Fruit fly (Drosophila melanogaster) whole organism, embryonic: ENCODE measurements around the gene NK7.1.
A peak's percentile ranks its signal among the peaks of the same experiment; 100 is the strongest.

Source experiments
- Abd-B ChIP-seq: fragments of 200-800 bp; sonication (Bioruptor generic); optimal IDR thresholded peaks from 2 replicates; lab custom pipeline; 2018; ENCODE audit warnings: missing biosample characterization, mild to moderate bottlenecking, missing genetic modification characterization, moderate library complexity
- Blimp-1 ChIP-seq: fragments of 200-800 bp; sonication (Bioruptor generic); optimal IDR thresholded peaks from 3 replicates; lab custom pipeline; 2018; ENCODE audit warnings: missing biosample characterization, missing genetic modification characterization, mild to moderate bottlenecking, moderate library complexity, missing genetic modification reagents
- CG1024 ChIP-seq: fragments of 200-800 bp; sonication (Bioruptor generic); IDR thresholded peaks from 2 replicates; pipeline ENCODE4 v1.3.6; 2022; ENCODE audit warnings: missing biosample characterization, missing genetic modification characterization
- CG10366 ChIP-seq: fragments of 200-800 bp; sonication (Bioruptor generic); IDR thresholded peaks from 2 replicates; pipeline ENCODE4 v1.3.6; 2022; ENCODE audit warnings: missing biosample characterization, missing genetic modification characterization
- CG10979 ChIP-seq: fragments of 200-800 bp; sonication (Bioruptor generic); optimal IDR thresholded peaks from 2 replicates; lab custom pipeline; 2018; ENCODE audit warnings: missing biosample characterization, mild to moderate bottlenecking, missing genetic modification characterization, moderate library complexity
- CG11093 ChIP-seq: fragments of 200-800 bp; sonication (Bioruptor generic); IDR thresholded peaks from 3 replicates; pipeline ENCODE4 v1.3.6; 2022; ENCODE audit warnings: missing biosample characterization, missing genetic modification characterization
- CG11504 ChIP-seq: fragments of 200-800 bp; sonication (Bioruptor generic); optimal IDR thresholded peaks from 3 replicates; lab custom pipeline; 2019; ENCODE audit warnings: missing biosample characterization, mild to moderate bottlenecking, missing genetic modification characterization, moderate library complexity
- CG12155 ChIP-seq: fragments of 200-800 bp; sonication (Bioruptor generic); optimal IDR thresholded peaks from 3 replicates; lab custom pipeline; 2016; ENCODE audit warnings: missing biosample characterization, missing genetic modification characterization
- CG12391 ChIP-seq: fragments of 200-800 bp; sonication (Bioruptor generic); optimal IDR thresholded peaks from 3 replicates; lab custom pipeline; 2018; ENCODE audit warnings: missing biosample characterization, mild to moderate bottlenecking, missing genetic modification characterization, moderate library complexity
- CG12942 ChIP-seq: fragments of 200-800 bp; sonication (Bioruptor generic); optimal IDR thresholded peaks from 3 replicates; lab custom pipeline; 2016; ENCODE audit warnings: missing biosample characterization, missing genetic modification characterization
- CG17802 ChIP-seq: fragments of 200-800 bp; sonication (Bioruptor generic); optimal IDR thresholded peaks from 2 replicates; lab custom pipeline; 2018; ENCODE audit warnings: missing biosample characterization, mild to moderate bottlenecking, missing genetic modification characterization, moderate library complexity
- CG18764 ChIP-seq: fragments of 200-800 bp; sonication (Bioruptor generic); optimal IDR thresholded peaks from 3 replicates; lab custom pipeline; 2016; ENCODE audit warnings: missing biosample characterization, missing genetic modification characterization
- CG2199 ChIP-seq: fragments of 200-800 bp; sonication (Bioruptor generic); IDR thresholded peaks from 3 replicates; pipeline ENCODE4 v1.3.6; 2022; ENCODE audit warnings: missing biosample characterization, missing genetic modification characterization
- CG3065 ChIP-seq: fragments of 200-800 bp; sonication (Bioruptor generic); optimal IDR thresholded peaks from 2 replicates; lab custom pipeline; 2016; ENCODE audit warnings: missing biosample characterization, missing genetic modification characterization
- CG31224 ChIP-seq: fragments of 200-800 bp; sonication (Bioruptor generic); IDR thresholded peaks from 2 replicates; pipeline ENCODE4 v1.3.6; 2022; ENCODE audit warnings: missing biosample characterization, missing genetic modification characterization
- CG33557 ChIP-seq: fragments of 200-800 bp; sonication (Bioruptor generic); optimal IDR thresholded peaks from 2 replicates; lab custom pipeline; 2019; ENCODE audit warnings: missing biosample characterization, mild to moderate bottlenecking, missing genetic modification characterization, moderate library complexity
- CG4404 ChIP-seq: fragments of 200-800 bp; sonication (Bioruptor generic); IDR thresholded peaks from 2 replicates; pipeline ENCODE4 v1.3.6; 2022; ENCODE audit warnings: missing biosample characterization, missing genetic modification characterization
- CG7357 ChIP-seq: fragments of 200-800 bp; sonication (Bioruptor generic); IDR thresholded peaks from 3 replicates; pipeline ENCODE4 v1.3.6; 2022; ENCODE audit warnings: missing biosample characterization, missing genetic modification characterization
- CG7839 ChIP-seq: fragments of 200-800 bp; sonication (Bioruptor generic); optimal IDR thresholded peaks from 3 replicates; lab custom pipeline; 2018; ENCODE audit warnings: missing biosample characterization, mild to moderate bottlenecking, missing genetic modification characterization, moderate library complexity
- CG8944 ChIP-seq: fragments of 200-800 bp; sonication (Bioruptor generic); optimal IDR thresholded peaks from 3 replicates; lab custom pipeline; 2016; ENCODE audit warnings: missing biosample characterization, missing genetic modification characterization
- CG9609 ChIP-seq: fragments of 200-800 bp; sonication (Bioruptor generic); optimal IDR thresholded peaks from 3 replicates; lab custom pipeline; 2016; ENCODE audit warnings: missing biosample characterization, missing genetic modification characterization
- CG9932 ChIP-seq: fragments of 200-800 bp; sonication (Bioruptor generic); IDR thresholded peaks from 2 replicates; pipeline ENCODE4 v1.3.6; 2022; ENCODE audit warnings: missing biosample characterization, missing genetic modification characterization
- Dip3 ChIP-seq: fragments of 200-800 bp; sonication (Bioruptor generic); optimal IDR thresholded peaks from 3 replicates; lab custom pipeline; 2016; ENCODE audit warnings: missing biosample characterization, missing genetic modification characterization
- Dp ChIP-seq: fragments of 200-800 bp; sonication (Bioruptor generic); optimal IDR thresholded peaks from 2 replicates; lab custom pipeline; 2018; ENCODE audit warnings: missing biosample characterization, mild to moderate bottlenecking, missing genetic modification characterization, moderate library complexity
- E2f2 ChIP-seq: fragments of 200-800 bp; sonication (Bioruptor generic); IDR thresholded peaks from 2 replicates; pipeline ENCODE4 v1.3.6; 2022; ENCODE audit warnings: missing biosample characterization, missing genetic modification characterization
- ERR ChIP-seq: fragments of 200-800 bp; sonication (Bioruptor generic); optimal IDR thresholded peaks from 2 replicates; lab custom pipeline; 2016; ENCODE audit warnings: missing biosample characterization, missing genetic modification characterization
- HHEX ChIP-seq: fragments of 200-800 bp; sonication (Bioruptor generic); optimal IDR thresholded peaks from 3 replicates; lab custom pipeline; 2017; ENCODE audit warnings: missing biosample characterization, mild to moderate bottlenecking, missing genetic modification characterization, missing genetic modification reagents
- Hr3 ChIP-seq: fragments of 200-800 bp; sonication (Bioruptor generic); optimal IDR thresholded peaks from 3 replicates; lab custom pipeline; 2016; ENCODE audit warnings: missing biosample characterization, missing genetic modification characterization
- Hr39 ChIP-seq: fragments of >200 bp; optimal IDR thresholded peaks from 2 replicates; lab custom pipeline; 2017
- Hr51 ChIP-seq, 2 experiments: fragments of 200-800 bp; sonication (Bioruptor generic); optimal IDR thresholded peaks; 2 replicates in 1 of 2; 3 replicates in 1 of 2; lab custom pipeline; 2016 to 2018; ENCODE audit warnings: missing biosample characterization in 2 of 2, missing genetic modification characterization in 2 of 2, mild to moderate bottlenecking in 1 of 2, moderate library complexity in 1 of 2
- Hr78 ChIP-seq, 2 experiments: fragments of 200-800 bp in 1 of 2; fragments of >200 bp in 1 of 2; sonication (Bioruptor generic) in 1 of 2; optimal IDR thresholded peaks; 2 replicates each; lab custom pipeline; 2017 to 2019; ENCODE audit warnings: missing biosample characterization in 2 of 2, missing genetic modification characterization in 2 of 2, mild to moderate bottlenecking in 1 of 2, moderate library complexity in 1 of 2
- Mes4 ChIP-seq: fragments of 200-800 bp; sonication (Bioruptor generic); optimal IDR thresholded peaks from 2 replicates; lab custom pipeline; 2016; ENCODE audit warnings: missing biosample characterization, missing genetic modification characterization
- Ptx1 ChIP-seq: fragments of 200-800 bp; sonication (Bioruptor generic); IDR thresholded peaks from 2 replicates; pipeline ENCODE4 v1.3.6; 2022; ENCODE audit warnings: missing biosample characterization, missing genetic modification characterization
- Sox102F ChIP-seq: fragments of 200-800 bp; sonication (Bioruptor generic); optimal IDR thresholded peaks from 2 replicates; lab custom pipeline; 2018; ENCODE audit warnings: missing biosample characterization, mild to moderate bottlenecking, missing genetic modification characterization, moderate library complexity
- Tbp ChIP-seq: fragments of >200 bp; optimal IDR thresholded peaks from 2 replicates; lab custom pipeline; 2018; ENCODE audit warnings: missing biosample characterization, missing genetic modification characterization
- ara ChIP-seq: fragments of 200-800 bp; sonication (Bioruptor generic); IDR thresholded peaks from 2 replicates; pipeline ENCODE4 v1.3.6; 2022; ENCODE audit warnings: missing biosample characterization, missing genetic modification characterization
- bbx ChIP-seq: fragments of 200-800 bp; sonication (Bioruptor generic); IDR thresholded peaks from 2 replicates; pipeline ENCODE4 v1.3.6; 2022; ENCODE audit warnings: missing biosample characterization, missing genetic modification characterization; ENCODE audit not compliant: partially characterized antibody
- chm ChIP-seq: fragments of 200-800 bp; sonication (Bioruptor generic); IDR thresholded peaks from 2 replicates; pipeline ENCODE4 v1.3.6; 2022; ENCODE audit warnings: missing biosample characterization, missing genetic modification characterization
- ci ChIP-seq: fragments of 200-800 bp; sonication (Bioruptor generic); IDR thresholded peaks from 3 replicates; pipeline ENCODE4 v1.3.6; 2022; ENCODE audit warnings: missing biosample characterization, missing genetic modification characterization
- disco-r ChIP-seq: fragments of 200-800 bp; sonication (Bioruptor generic); optimal IDR thresholded peaks from 2 replicates; lab custom pipeline; 2016; ENCODE audit warnings: missing biosample characterization, missing genetic modification characterization
- gcm ChIP-seq: fragments of 200-800 bp; sonication (Bioruptor generic); optimal IDR thresholded peaks from 2 replicates; lab custom pipeline; 2019; ENCODE audit warnings: missing biosample characterization, mild to moderate bottlenecking, missing genetic modification characterization, moderate library complexity
- gt ChIP-seq: fragments of 200-800 bp; sonication (Bioruptor generic); IDR thresholded peaks from 2 replicates; pipeline ENCODE4 v1.3.6; 2022; ENCODE audit warnings: missing biosample characterization, missing genetic modification characterization
- ind ChIP-seq: fragments of 200-800 bp; sonication (Bioruptor generic); optimal IDR thresholded peaks from 3 replicates; lab custom pipeline; 2016; ENCODE audit warnings: missing biosample characterization, missing genetic modification characterization
- kah ChIP-seq: fragments of 200-800 bp; sonication (Bioruptor generic); optimal IDR thresholded peaks from 2 replicates; lab custom pipeline; 2018; ENCODE audit warnings: missing biosample characterization, mild to moderate bottlenecking, missing genetic modification characterization
- p53 ChIP-seq: fragments of 200-800 bp; sonication (Bioruptor generic); optimal IDR thresholded peaks from 2 replicates; lab custom pipeline; 2016; ENCODE audit warnings: missing biosample characterization, missing genetic modification characterization
- pzg ChIP-seq: fragments of 200-800 bp; sonication (Bioruptor generic); optimal IDR thresholded peaks from 3 replicates; lab custom pipeline; 2018; ENCODE audit warnings: missing biosample characterization, mild to moderate bottlenecking, missing genetic modification characterization, moderate library complexity
- sob ChIP-seq: fragments of 200-800 bp; sonication (Bioruptor generic); IDR thresholded peaks from 2 replicates; pipeline ENCODE4 v1.3.6; 2022; ENCODE audit warnings: missing biosample characterization, missing genetic modification characterization
- usp ChIP-seq: fragments of >200 bp; optimal IDR thresholded peaks from 2 replicates; lab custom pipeline; 2017; ENCODE audit warnings: missing biosample characterization, missing genetic modification characterization
- wor ChIP-seq: fragments of 200-800 bp; sonication (Bioruptor generic); IDR thresholded peaks from 2 replicates; pipeline ENCODE4 v1.3.6; 2022; ENCODE audit warnings: missing biosample characterization, missing genetic modification characterization

The NK7.1 gene

DNA sequence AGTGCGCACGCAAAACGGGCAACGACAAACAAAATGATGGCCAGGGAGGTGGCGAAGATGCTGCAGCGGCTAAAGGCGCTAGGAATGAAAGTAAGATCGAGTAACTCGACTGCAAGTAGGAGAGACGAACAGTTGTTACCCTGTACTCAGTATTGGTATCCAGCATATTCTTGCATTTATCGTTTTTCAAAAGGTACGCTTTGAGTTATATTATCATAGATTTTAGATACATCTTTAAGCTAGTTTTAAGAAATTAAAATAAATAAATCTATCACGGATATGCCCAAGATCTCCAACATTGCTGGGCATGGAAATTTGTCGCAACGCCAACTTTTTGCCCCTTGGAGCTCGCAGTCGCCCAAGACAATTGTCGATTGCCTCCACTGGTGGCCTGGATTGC, 15.1 kb upstream of the NK7.1 start (continued):
- TF ChIP-seq ind (GFP tag; lab: Kevin White, UChicago) = peak; percentile 9
- no peak for TF ChIP-seq Dip3 (GFP tag; lab: Kevin White, UChicago)
- TF ChIP-seq CG9932 (GFP tag; lab: Robert Waterston, UW) = peak; percentile 25; the same call in 1 of the 2 replicates
- no peak for TF ChIP-seq Dp (GFP tag; lab: Kevin White, UChicago)
- TF ChIP-seq CG33557 (GFP tag; lab: Kevin White, UChicago) = no peak

DNA sequence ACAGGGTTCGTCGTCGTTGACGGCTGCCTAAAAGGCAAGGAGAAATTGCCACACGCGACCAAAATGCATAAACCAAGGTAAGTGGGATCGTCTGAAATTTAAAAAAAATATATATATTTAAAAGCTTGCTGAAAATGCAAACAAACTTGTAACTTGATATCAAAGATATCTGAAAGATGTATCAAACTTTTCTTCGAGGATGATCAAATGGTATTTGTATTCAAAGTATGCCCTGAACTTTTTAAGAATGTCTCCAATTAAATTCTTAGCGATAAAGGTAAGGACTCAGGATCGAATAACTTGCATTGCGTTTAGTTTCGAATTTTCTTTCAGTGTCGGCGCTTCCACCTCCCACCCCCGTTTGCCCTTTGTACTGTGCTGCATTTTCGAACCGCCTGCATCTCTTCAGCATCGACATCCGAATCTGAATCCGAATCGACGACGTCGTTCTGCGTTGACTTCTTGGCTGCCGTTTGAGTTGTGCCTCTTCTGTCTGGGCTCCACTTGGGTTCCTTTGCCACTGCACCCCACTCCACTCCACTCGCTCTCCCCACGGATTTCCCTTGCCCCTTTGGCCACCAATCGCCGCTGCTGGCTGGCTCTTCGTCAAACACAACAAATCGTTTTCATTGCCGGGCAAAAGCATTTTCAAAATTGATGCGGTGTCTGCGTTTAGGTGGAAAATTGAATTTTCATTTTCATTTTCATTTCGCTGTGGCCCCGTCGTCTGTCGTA, 13.5 kb upstream of the NK7.1 start:
- TF ChIP-seq sob (GFP tag; lab: Robert Waterston, UW) = no peak
- peak; percentile 37 for TF ChIP-seq Sox102F (GFP tag; lab: Kevin White, UChicago)
- TF ChIP-seq CG7839 (tag; lab: Kevin White, UChicago) = peak; percentile 47
- TF ChIP-seq Hr3 (GFP tag; lab: Kevin White, UChicago) = peak; percentile 28
- TF ChIP-seq kah (GFP tag; lab: Kevin White, UChicago) = no peak
- no peak for TF ChIP-seq usp
- TF ChIP-seq CG10979 (tag; lab: Kevin White, UChicago) = peak; percentile 76
- TF ChIP-seq ERR (GFP tag; lab: Kevin White, UChicago) = no peak
- TF ChIP-seq Ptx1 (GFP tag; lab: Robert Waterston, UW) = no peak
- TF ChIP-seq Hr78 (GFP tag; optimal IDR thresholded peaks at IDR 0.05; lab: Kevin White, UChicago) = peak in 1 of 2 experiments; percentile 37
- TF ChIP-seq Mes4 (GFP tag; lab: Kevin White, UChicago) = no peak
- peak; percentile 4 for TF ChIP-seq CG11504 (tag; lab: Kevin White, UChicago)
- TF ChIP-seq CG12155 = no peak
- TF ChIP-seq Abd-B (GFP tag; lab: Kevin White, UChicago) = no peak
- TF ChIP-seq wor (GFP tag; lab: Robert Waterston, UW) = 0 out of 2 replicates have a peak, but pooled peaks have one; percentile 16
- no peak for TF ChIP-seq Hr51 (GFP tag; optimal IDR thresholded peaks at IDR 0.05; lab: Kevin White, UChicago)
- 0 out of 3 replicates have a peak, but pooled peaks have one; percentile 20 for TF ChIP-seq ci
- TF ChIP-seq HHEX (GFP tag; lab: Kevin White, UChicago) = peak; percentile 3
- TF ChIP-seq CG1024 = no peak
- no peak for TF ChIP-seq CG8944 (GFP tag; lab: Kevin White, UChicago)
- TF ChIP-seq Hr39 (lab: Kevin White, UChicago) = no peak
- TF ChIP-seq CG12391 = peak; percentile 55
- TF ChIP-seq chm (GFP tag; lab: Robert Waterston, UW) = no peak
- no peak for TF ChIP-seq CG9609 (GFP tag; lab: Kevin White, UChicago)
- 0 out of 2 replicates have a peak, but pooled peaks have one; percentile 25 for TF ChIP-seq CG4404 (GFP tag; lab: Robert Waterston, UW)
- TF ChIP-seq CG17802 = no peak
- no peak for TF ChIP-seq disco-r (GFP tag; lab: Kevin White, UChicago)
- TF ChIP-seq CG10366 = 0 out of 2 replicates have a peak, but pooled peaks have one; percentile 9
- no peak for TF ChIP-seq CG7357 (GFP tag; lab: Robert Waterston, UW)
- TF ChIP-seq CG3065 = no peak
- TF ChIP-seq CG2199 (GFP tag; lab: Robert Waterston, UW) = peak; percentile 72; the same call in 2 of the 3 replicates
- TF ChIP-seq bbx (GFP tag; lab: Robert Waterston, UW) = no peak
- no peak for TF ChIP-seq p53 (GFP tag; lab: Kevin White, UChicago)
- no peak for TF ChIP-seq E2f2 (GFP tag; lab: Robert Waterston, UW)
- TF ChIP-seq CG18764 (GFP tag; lab: Kevin White, UChicago) = no peak
- no peak for TF ChIP-seq CG11093 (GFP tag; lab: Robert Waterston, UW)
- TF ChIP-seq CG12942 (GFP tag; lab: Kevin White, UChicago) = no peak
- no peak for TF ChIP-seq ara (GFP tag; lab: Robert Waterston, UW)
- peak; percentile 48 for TF ChIP-seq gcm (GFP tag; lab: Kevin White, UChicago)
- no peak for TF ChIP-seq pzg (GFP tag; lab: Kevin White, UChicago)
- TF ChIP-seq Blimp-1 (GFP tag; lab: Kevin White, UChicago) = peak; percentile 62
- TF ChIP-seq Tbp (GFP tag; lab: Kevin White, UChicago) = no peak
- no peak for TF ChIP-seq gt (GFP tag; lab: Robert Waterston, UW)
- TF ChIP-seq CG31224 = no peak
